Fruit fly (Drosophila melanogaster) Kc167 (cell line): ENCODE data around the gene Cpr62Bc.
A peak's percentile ranks its signal among the peaks of the same experiment; 100 is the strongest.

Source experiments
- Myc ChIP-seq: fragments of >200 bp; optimal IDR thresholded peaks from 2 replicates; lab custom pipeline; 2017; ENCODE audit warnings: missing external identifiers
- Sin3A ChIP-seq: fragments of >200 bp; optimal IDR thresholded peaks from 2 replicates; lab custom pipeline; 2018; ENCODE audit warnings: missing external identifiers
- h ChIP-seq: fragments of >200 bp; optimal IDR thresholded peaks from 3 replicates; lab custom pipeline; 2018; ENCODE audit warnings: missing external identifiers
- insv ChIP-seq: fragments of >200 bp; optimal IDR thresholded peaks from 3 replicates; lab custom pipeline; 2018; ENCODE audit warnings: missing external identifiers
- psq ChIP-seq: fragments of >200 bp; optimal IDR thresholded peaks from 2 replicates; lab custom pipeline; 2017; ENCODE audit warnings: missing external identifiers
- ttk ChIP-seq: sonication (Bioruptor generic); optimal IDR thresholded peaks from 2 replicates; lab custom pipeline; 2017; ENCODE audit warnings: missing external identifiers

The Cpr62Bc gene

dm6 chr3L:1866021-1866811 lies 24.3 kb upstream of the Cpr62Bc start:
- peak; percentile 92 for TF ChIP-seq ttk (lab: Kevin White, UChicago)
- TF ChIP-seq psq (lab: Kevin White, UChicago), result no peak

dm6 chr3L:1865121-1865727 lies 23.3 kb upstream of the Cpr62Bc start, which contains the start of the genes HBS1 and CG12025:
TSS of gene HBS1 (minus strand) at chr3L:1865240.
TSS of gene CG12025 (plus strand) at chr3L:1865430.
- TF ChIP-seq Myc, result no peak
- TF ChIP-seq psq (lab: Kevin White, UChicago), result no peak
- no peak for TF ChIP-seq ttk (lab: Kevin White, UChicago)
- TF ChIP-seq Sin3A (lab: Kevin White, UChicago), result no peak
- TF ChIP-seq h (lab: Kevin White, UChicago), result no peak
- no peak for TF ChIP-seq insv (lab: Kevin White, UChicago)

DNA sequence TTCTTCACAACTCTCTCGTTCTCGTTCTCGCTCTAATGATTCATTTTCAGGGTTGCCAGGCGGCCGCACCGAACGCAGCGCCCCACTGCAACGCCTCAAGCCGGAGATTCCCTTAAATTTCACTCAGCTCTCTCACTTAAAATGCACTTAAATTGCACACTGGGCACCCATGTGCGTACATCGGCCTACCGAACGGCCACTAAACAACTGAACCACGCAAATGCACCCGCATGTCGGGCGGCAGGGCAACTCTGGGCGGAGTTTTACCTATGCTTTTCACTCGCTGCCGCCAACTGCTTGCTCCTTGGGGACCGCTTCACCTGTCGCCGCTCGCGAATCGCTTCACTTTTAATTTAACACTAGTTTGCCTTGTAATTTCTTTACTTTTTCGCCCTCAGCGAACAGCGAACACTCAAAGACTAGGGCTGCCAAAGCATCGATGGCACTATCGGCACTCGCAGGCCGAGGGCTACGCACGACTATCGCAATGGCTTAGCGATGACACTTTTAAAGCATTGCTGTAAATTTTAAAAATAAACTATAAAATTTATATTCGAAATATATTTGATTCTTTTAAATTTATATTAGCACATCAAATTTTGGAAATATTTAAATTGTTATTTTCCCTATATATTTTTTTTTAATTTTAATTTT lies 20.0 kb upstream of the Cpr62Bc start, which contains the start of gene Rap1:
Rap1 (minus strand) TSS at position 446 of the 654 bp plus-strand sequence.
- TF ChIP-seq ttk (lab: Kevin White, UChicago) (no peak), Sin3A (lab: Kevin White, UChicago) (no peak), insv (lab: Kevin White, UChicago) (no peak), psq (lab: Kevin White, UChicago) (no peak), Myc (no peak), h (lab: Kevin White, UChicago) (no peak)

DNA sequence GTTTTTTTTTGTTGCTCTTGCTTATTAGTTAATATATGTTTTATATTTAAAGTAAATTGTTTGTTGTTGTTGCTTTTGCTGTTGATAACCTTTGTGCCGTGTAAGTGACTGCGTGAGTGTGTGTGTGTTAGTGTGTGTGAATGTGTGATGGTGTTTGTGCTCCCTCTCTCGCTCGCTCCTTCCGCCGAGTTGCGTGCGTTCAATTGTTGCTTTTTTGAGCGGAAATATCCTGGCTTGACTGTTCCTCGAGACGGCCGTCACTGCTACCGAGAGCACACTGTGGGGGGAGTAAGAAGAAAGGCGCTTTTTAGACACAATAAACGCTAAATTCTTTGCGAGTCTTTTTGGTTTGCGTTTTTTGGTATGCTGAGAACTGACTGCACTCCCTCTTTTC lies 19.5 kb upstream of the Cpr62Bc start:
- TF ChIP-seq Sin3A (lab: Kevin White, UChicago) (no peak), ttk (lab: Kevin White, UChicago) (no peak), insv (lab: Kevin White, UChicago) (no peak), Myc (no peak), psq (lab: Kevin White, UChicago) (no peak), h (lab: Kevin White, UChicago) (no peak)

dm6 chr3L:1860749-1861148 lies 18.9 kb upstream of the Cpr62Bc start:
- no peak for TF ChIP-seq Sin3A (lab: Kevin White, UChicago)
- peak; percentile 17 for TF ChIP-seq ttk (lab: Kevin White, UChicago)

- no peak for TF ChIP-seq psq (lab: Kevin White, UChicago)
- no peak for TF ChIP-seq ttk (lab: Kevin White, UChicago)
- TF ChIP-seq insv (lab: Kevin White, UChicago), result no peak
These were observed 17.7 kb upstream of the Cpr62Bc start for dm6 chr3L:1859563-1859962.

DNA sequence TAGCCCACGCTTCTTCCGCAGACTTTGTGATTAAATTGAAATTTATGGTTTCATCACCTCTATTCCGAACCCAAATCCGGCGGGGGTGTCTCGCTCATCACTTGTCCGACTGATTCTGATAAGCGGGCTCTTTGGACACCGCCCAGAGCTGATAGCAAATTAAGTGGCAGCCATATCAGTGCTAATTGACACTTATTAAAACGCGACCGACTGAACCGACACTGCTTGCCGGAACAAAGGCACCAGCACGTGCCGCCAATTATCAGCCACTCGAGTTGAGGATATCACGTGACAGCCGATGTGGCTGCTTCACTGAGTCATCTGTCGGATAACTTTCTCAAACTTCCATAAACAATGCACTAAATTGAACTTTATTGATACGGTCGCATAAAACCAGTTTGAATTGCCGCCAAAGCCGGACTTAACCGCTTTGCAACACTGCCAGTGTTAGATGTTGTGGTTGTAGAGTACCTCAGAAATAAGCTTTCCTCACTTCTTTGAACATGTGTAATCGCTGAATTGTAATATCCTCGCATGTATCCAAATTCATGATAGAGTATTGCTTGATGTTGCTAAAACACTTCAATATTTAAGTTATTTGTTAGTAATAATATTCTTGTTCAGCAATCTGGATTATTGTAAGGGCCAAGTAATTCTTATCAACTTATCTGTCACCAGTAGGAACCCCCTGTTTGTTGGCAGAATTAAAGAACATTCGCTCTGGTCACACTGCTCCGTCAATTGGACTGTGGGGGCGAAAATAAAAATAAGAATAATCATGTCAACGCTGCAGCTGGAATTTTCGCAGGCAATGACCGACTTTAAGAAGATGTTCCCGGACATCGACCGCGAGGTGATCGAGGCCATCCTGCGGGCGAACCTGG lies 14.8 kb upstream of the Cpr62Bc start, which contains the start of gene CG12024:
CG12024 (plus strand) TSS at position 699 of the 884 bp plus-strand sequence.
- TF ChIP-seq h (lab: Kevin White, UChicago), result no peak
- no peak for TF ChIP-seq Sin3A (lab: Kevin White, UChicago)
- no peak for TF ChIP-seq Myc
- no peak for TF ChIP-seq psq (lab: Kevin White, UChicago)
- TF ChIP-seq insv (lab: Kevin White, UChicago), result no peak

DNA sequence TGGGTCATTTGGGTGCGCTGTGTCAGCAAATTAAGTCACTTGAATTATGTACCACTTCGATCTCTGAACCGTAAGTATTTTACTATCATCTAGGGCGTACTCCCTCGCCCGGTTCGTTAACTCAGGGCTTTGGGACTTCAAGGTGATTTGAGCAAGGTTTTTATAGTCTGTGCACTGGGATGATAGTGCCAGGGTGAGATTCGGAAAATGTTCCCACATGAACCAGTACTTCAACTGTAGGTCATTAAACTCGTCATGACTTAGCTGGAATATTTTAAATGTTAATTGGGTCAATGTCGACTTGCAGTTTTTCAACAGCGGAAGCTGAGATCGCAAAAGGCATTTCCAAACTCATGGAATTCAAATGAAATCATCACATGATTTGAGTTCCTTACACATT lies 13.6 kb upstream of the Cpr62Bc start, which contains the start of gene CNMa:
CNMa (minus strand) TSS at position 101 of the 400 bp plus-strand sequence.
- TF ChIP-seq Myc (no peak), h (lab: Kevin White, UChicago) (no peak), Sin3A (lab: Kevin White, UChicago) (no peak), insv (lab: Kevin White, UChicago) (no peak), psq (lab: Kevin White, UChicago) (no peak), ttk (lab: Kevin White, UChicago) (no peak)

DNA sequence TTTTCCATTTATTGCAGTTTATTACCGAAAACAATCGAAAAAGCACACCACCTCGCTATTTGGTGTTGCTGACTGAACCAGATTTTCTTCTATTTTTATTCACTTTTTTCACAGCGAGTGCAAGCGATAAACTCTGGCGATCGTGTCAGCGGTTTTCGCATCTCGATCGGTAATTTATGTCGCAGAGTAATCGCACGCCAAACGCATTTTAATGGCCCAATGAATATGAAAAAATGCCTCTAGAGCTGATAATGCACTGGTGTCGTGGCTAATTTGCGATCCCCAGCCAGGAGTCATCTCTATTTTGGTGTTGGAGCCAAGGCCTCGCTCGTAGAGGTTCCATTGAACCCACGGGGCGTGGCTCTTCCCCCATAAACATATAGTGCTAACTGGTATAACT lies 11.4 kb upstream of the Cpr62Bc start:
- TF ChIP-seq ttk (lab: Kevin White, UChicago), result no peak
- no peak for TF ChIP-seq Sin3A (lab: Kevin White, UChicago)
- TF ChIP-seq Myc, result no peak
- TF ChIP-seq psq (lab: Kevin White, UChicago), result no peak
- TF ChIP-seq h (lab: Kevin White, UChicago), result no peak
- no peak for TF ChIP-seq insv (lab: Kevin White, UChicago)

- TF ChIP-seq Myc (no peak), Sin3A (lab: Kevin White, UChicago) (no peak), h (lab: Kevin White, UChicago) (no peak), insv (lab: Kevin White, UChicago) (no peak), ttk (lab: Kevin White, UChicago) (no peak)
These were observed 8.6 kb upstream of the Cpr62Bc start for dm6 chr3L:1850498-1850897.

DNA sequence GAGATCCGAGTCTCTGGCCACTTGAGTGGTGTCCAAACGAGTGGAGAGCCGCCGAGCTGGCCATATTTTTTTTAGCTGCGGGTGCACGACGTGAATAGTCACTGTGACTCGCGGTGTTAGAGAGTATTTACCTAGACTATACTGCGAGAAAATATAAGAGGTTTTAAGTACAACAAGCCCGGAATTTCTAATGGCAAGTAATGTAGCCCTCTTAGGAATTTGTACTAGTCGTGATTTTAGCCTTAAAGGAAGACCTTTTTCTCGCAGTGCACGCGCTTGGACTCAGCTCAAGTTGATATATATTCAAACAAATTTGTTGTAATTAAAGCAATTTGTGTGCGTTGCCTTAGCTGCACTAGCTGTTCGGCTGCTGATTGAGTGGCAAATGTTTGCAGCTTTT lies 2.7 kb upstream of the Cpr62Bc start:
- TF ChIP-seq Myc (no peak), insv (lab: Kevin White, UChicago) (no peak), psq (lab: Kevin White, UChicago) (no peak), ttk (lab: Kevin White, UChicago) (no peak), Sin3A (lab: Kevin White, UChicago) (no peak), h (lab: Kevin White, UChicago) (no peak)
